Worm (Caenorhabditis elegans) whole organism, mixed stage, embryonic: ENCODE measurements around the gene T05H4.4.

Source experiments
- M03D4.4 ChIP-seq: sonication (generic microtip); optimal IDR thresholded peaks from 2 replicates; lab custom pipeline; 2017; ENCODE audit warnings: mild to moderate bottlenecking, missing genetic modification characterization, missing compliant biosample characterization
- bed-3 ChIP-seq: fragments of 200-800 bp; sonication (Bioruptor generic); optimal IDR thresholded peaks from 3 replicates; lab custom pipeline; 2018; ENCODE audit warnings: mild to moderate bottlenecking, missing genetic modification characterization, moderate library complexity, missing compliant biosample characterization
- blmp-1 ChIP-seq: fragments of 150-350 bp; optimal IDR thresholded peaks from 2 replicates; lab custom pipeline; 2014; ENCODE audit warnings: missing biosample characterization, missing genetic modification characterization
- ceh-39 ChIP-seq: fragments of 150-350 bp; optimal IDR thresholded peaks from 2 replicates; lab custom pipeline; 2014; ENCODE audit warnings: missing biosample characterization, missing genetic modification characterization
- ceh-43 ChIP-seq: fragments of 200-800 bp; sonication (Bioruptor generic); optimal IDR thresholded peaks from 2 replicates; lab custom pipeline; 2018; ENCODE audit warnings: mild to moderate bottlenecking, missing genetic modification characterization, moderate library complexity, missing compliant biosample characterization
- ceh-83 ChIP-seq: fragments of 200-800 bp; sonication (Bioruptor generic); optimal IDR thresholded peaks from 2 replicates; lab custom pipeline; 2018; ENCODE audit warnings: mild to moderate bottlenecking, missing genetic modification characterization, missing compliant biosample characterization
- ces-1 ChIP-seq: fragments of 150-350 bp; optimal IDR thresholded peaks from 2 replicates; lab custom pipeline; 2014; ENCODE audit warnings: missing biosample characterization, missing genetic modification reagents, missing genetic modification characterization
- drap-1 ChIP-seq: fragments of 200-800 bp; sonication (Bioruptor generic); optimal IDR thresholded peaks from 3 replicates; lab custom pipeline; 2018; ENCODE audit warnings: mild to moderate bottlenecking, missing genetic modification characterization, missing compliant biosample characterization
- elt-1 ChIP-seq: sonication (generic microtip); optimal IDR thresholded peaks from 2 replicates; lab custom pipeline; 2017; ENCODE audit warnings: missing genetic modification characterization, mild to moderate bottlenecking, missing compliant biosample characterization, antibody characterized with exemption, moderate library complexity, borderline replicate concordance; ENCODE audit not compliant: insufficient read depth
- elt-3 ChIP-seq: fragments of 150-350 bp; optimal IDR thresholded peaks from 2 replicates; lab custom pipeline; 2014; ENCODE audit warnings: missing biosample characterization, missing genetic modification characterization
- flh-1 ChIP-seq: fragments of 200-800 bp; sonication (Bioruptor generic); optimal IDR thresholded peaks from 2 replicates; lab custom pipeline; 2018; ENCODE audit warnings: mild to moderate bottlenecking, missing genetic modification characterization, moderate library complexity, missing compliant biosample characterization
- lin-13 ChIP-seq: fragments of 150-350 bp; optimal IDR thresholded peaks from 2 replicates; lab custom pipeline; 2014; ENCODE audit warnings: missing biosample characterization, missing genetic modification characterization
- lin-32 ChIP-seq: fragments of 200-800 bp; sonication (Bioruptor generic); optimal IDR thresholded peaks from 2 replicates; lab custom pipeline; 2018; ENCODE audit warnings: mild to moderate bottlenecking, missing genetic modification characterization, missing compliant biosample characterization
- lsy-2 ChIP-seq: fragments of 150-350 bp; optimal IDR thresholded peaks from 2 replicates; lab custom pipeline; 2014; ENCODE audit warnings: missing biosample characterization, missing genetic modification characterization
- mab-5 ChIP-seq: fragments of 150-350 bp; optimal IDR thresholded peaks from 2 replicates; lab custom pipeline; 2014; ENCODE audit warnings: missing biosample characterization, missing genetic modification characterization
- mep-1 ChIP-seq: fragments of 150-350 bp; optimal IDR thresholded peaks from 2 replicates; lab custom pipeline; 2017; ENCODE audit warnings: missing biosample characterization, missing genetic modification reagents, missing genetic modification characterization, inconsistent platforms
- mls-2 ChIP-seq: sonication (generic microtip); optimal IDR thresholded peaks from 2 replicates; lab custom pipeline; 2016; ENCODE audit warnings: mild to moderate bottlenecking, missing genetic modification characterization, moderate library complexity, missing compliant biosample characterization
- nhr-12 ChIP-seq: fragments of 150-350 bp; optimal IDR thresholded peaks from 2 replicates; lab custom pipeline; 2014; ENCODE audit warnings: missing biosample characterization, missing genetic modification characterization
- nhr-2 ChIP-seq: fragments of 150-350 bp; optimal IDR thresholded peaks from 2 replicates; lab custom pipeline; 2014; ENCODE audit warnings: missing biosample characterization, missing genetic modification characterization
- nhr-237 ChIP-seq: fragments of 150-350 bp; optimal IDR thresholded peaks from 2 replicates; lab custom pipeline; 2014; ENCODE audit warnings: missing biosample characterization, missing genetic modification characterization
- nhr-28 ChIP-seq: fragments of 150-350 bp; optimal IDR thresholded peaks from 2 replicates; lab custom pipeline; 2014; ENCODE audit warnings: missing biosample characterization, missing genetic modification characterization
- nhr-76 ChIP-seq: sonication (generic microtip); optimal IDR thresholded peaks from 2 replicates; lab custom pipeline; 2017; ENCODE audit warnings: missing biosample characterization, missing genetic modification characterization
- pha-4 ChIP-seq: fragments of 150-350 bp; optimal IDR thresholded peaks from 2 replicates; lab custom pipeline; 2018; ENCODE audit warnings: missing biosample characterization, missing genetic modification reagents, missing genetic modification characterization
- sem-2 ChIP-seq: fragments of 200-800 bp; sonication (Bioruptor generic); optimal IDR thresholded peaks from 2 replicates; lab custom pipeline; 2018; ENCODE audit warnings: mild to moderate bottlenecking, missing genetic modification characterization, missing compliant biosample characterization
- snpc-4 ChIP-seq: fragments of 150-350 bp; optimal IDR thresholded peaks from 2 replicates; lab custom pipeline; 2014; ENCODE audit warnings: missing biosample characterization, missing genetic modification characterization
- sptf-1 ChIP-seq: sonication (generic microtip); optimal IDR thresholded peaks from 2 replicates; lab custom pipeline; 2017; ENCODE audit warnings: mild to moderate bottlenecking, missing genetic modification characterization, moderate library complexity, missing compliant biosample characterization
- tbx-8 ChIP-seq: fragments of 200-800 bp; sonication (Bioruptor generic); optimal IDR thresholded peaks from 2 replicates; lab custom pipeline; 2018; ENCODE audit warnings: mild to moderate bottlenecking, missing genetic modification characterization, moderate library complexity, missing compliant biosample characterization
- unc-39 ChIP-seq: fragments of 150-350 bp; optimal IDR thresholded peaks from 2 replicates; lab custom pipeline; 2014; ENCODE audit warnings: missing biosample characterization, missing genetic modification characterization
- zip-8 ChIP-seq: fragments of 150-350 bp; optimal IDR thresholded peaks from 2 replicates; lab custom pipeline; 2014; ENCODE audit warnings: missing biosample characterization, missing genetic modification characterization
- ztf-11 ChIP-seq: fragments of 150-350 bp; optimal IDR thresholded peaks from 2 replicates; lab custom pipeline; 2014; ENCODE audit warnings: missing biosample characterization, missing genetic modification characterization

T05H4.4 gene

ce11 chrV:6399831-6400230 lies 38.9 kb upstream of the T05H4.4 start, which contains the start of gene gfi-1:
Gene gfi-1 (minus strand): TSS chrV:6399931.
- TF ChIP-seq nhr-76 (tag; lab: Kevin White, UChicago): no peak
- TF ChIP-seq bed-3 (GFP tag; lab: Kevin White, UChicago): no peak
- no peak for TF ChIP-seq snpc-4 (tag; lab: Kevin White, UChicago)
- no peak for TF ChIP-seq nhr-237
- TF ChIP-seq sptf-1: no peak
- TF ChIP-seq pha-4 (tag; lab: Kevin White, UChicago): no peak
- no peak for TF ChIP-seq blmp-1 (tag; lab: Kevin White, UChicago)
- TF ChIP-seq ztf-11: no peak
- no peak for TF ChIP-seq ces-1 (GFP tag; lab: Kevin White, UChicago)
- no peak for TF ChIP-seq nhr-28 (tag; lab: Kevin White, UChicago)
- TF ChIP-seq nhr-2 (tag; lab: Kevin White, UChicago): no peak
- no peak for TF ChIP-seq drap-1 (GFP tag; lab: Kevin White, UChicago)
- TF ChIP-seq lsy-2: no peak
- TF ChIP-seq zip-8: no peak
- no peak for TF ChIP-seq elt-3 (tag; lab: Kevin White, UChicago)
- TF ChIP-seq flh-1 (GFP tag; lab: Kevin White, UChicago): no peak

- no peak for TF ChIP-seq ceh-39 (tag; lab: Kevin White, UChicago)
- no peak for TF ChIP-seq nhr-237
- no peak for TF ChIP-seq nhr-28 (tag; lab: Kevin White, UChicago)
- no peak for TF ChIP-seq elt-1
- no peak for TF ChIP-seq nhr-2 (tag; lab: Kevin White, UChicago)
Observed at ce11 chrV:6400528-6400927, 38.2 kb upstream of the T05H4.4 start.

DNA sequence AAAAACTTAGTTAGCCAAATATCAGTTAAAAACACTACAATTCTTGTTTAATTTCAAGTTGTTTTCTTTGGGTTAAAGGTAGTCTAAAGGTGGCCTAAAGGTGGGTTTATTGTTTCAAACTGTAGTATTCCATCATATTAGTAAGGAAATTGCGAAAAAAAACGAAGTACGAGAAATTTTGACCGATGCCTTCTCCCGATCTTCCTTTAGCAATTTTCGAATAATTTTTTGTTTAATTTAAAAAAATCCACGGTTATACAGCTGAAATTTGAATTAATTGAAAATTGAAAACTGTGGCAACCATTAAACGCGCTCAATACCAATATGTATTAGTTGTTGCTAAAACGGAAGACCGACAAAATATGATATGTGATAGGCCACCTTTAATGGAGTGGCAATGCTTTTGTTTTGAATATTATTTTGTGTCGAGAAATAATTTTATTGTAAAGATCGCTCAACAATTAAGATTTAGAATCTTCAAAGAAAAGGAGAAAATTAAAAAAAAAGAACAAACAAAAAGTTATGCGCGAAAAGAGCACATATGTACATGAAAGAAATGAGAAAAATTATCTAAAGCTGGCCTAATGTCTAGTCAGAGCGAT lies 37.6 kb upstream of the T05H4.4 start:
- TF ChIP-seq elt-3 (tag; lab: Kevin White, UChicago): no peak
- no peak for TF ChIP-seq ceh-83
- TF ChIP-seq lin-13 (tag; lab: Kevin White, UChicago): no peak
- no peak for TF ChIP-seq sem-2
- no peak for TF ChIP-seq ceh-39 (tag; lab: Kevin White, UChicago)
- TF ChIP-seq nhr-2 (tag; lab: Kevin White, UChicago): no peak
- TF ChIP-seq lin-32 (GFP tag; lab: Kevin White, UChicago): no peak
- TF ChIP-seq nhr-76 (tag; lab: Kevin White, UChicago): no peak
- no peak for TF ChIP-seq nhr-237
- TF ChIP-seq bed-3 (GFP tag; lab: Kevin White, UChicago): no peak
- TF ChIP-seq unc-39 (tag; lab: Kevin White, UChicago): no peak
- TF ChIP-seq M03D4.4 (tag; lab: Kevin White, UChicago): no peak
- no peak for TF ChIP-seq flh-1 (GFP tag; lab: Kevin White, UChicago)
- TF ChIP-seq snpc-4 (tag; lab: Kevin White, UChicago): no peak
- TF ChIP-seq, all 35 proteins: peak for 0

DNA sequence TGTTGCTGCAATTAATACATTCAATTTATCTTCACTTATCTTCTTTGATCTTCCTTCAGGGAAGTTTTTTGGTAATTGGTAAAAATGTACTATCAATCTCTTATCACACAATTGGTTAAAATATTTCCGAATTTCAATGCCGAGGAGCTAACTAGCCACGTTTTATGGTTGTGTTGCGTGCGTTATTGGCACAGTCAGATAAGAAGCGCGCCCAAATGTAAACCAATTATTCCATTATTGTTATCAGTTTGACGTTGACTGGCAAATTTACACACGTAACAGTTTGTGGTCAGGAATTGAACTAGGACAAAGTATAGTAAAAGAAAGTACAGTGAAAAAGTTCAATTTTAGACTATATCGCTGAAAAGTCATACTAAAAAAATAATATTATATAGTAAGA lies 31.1 kb upstream of the T05H4.4 start:
- TF ChIP-seq ceh-39 (tag; lab: Kevin White, UChicago) (no peak), ceh-43 (GFP tag; lab: Kevin White, UChicago) (no peak), lsy-2 (no peak), nhr-12 (tag; lab: Kevin White, UChicago) (no peak)

ce11 chrV:6408733-6409227 lies 29.9 kb upstream of the T05H4.4 start, which contains the start of gene bcf-1:
Gene bcf-1 (minus strand): TSS chrV:6408783.
- TF ChIP-seq mls-2 (no peak), snpc-4 (tag; lab: Kevin White, UChicago) (no peak), tbx-8 (GFP tag; lab: Kevin White, UChicago) (no peak)

- TF ChIP-seq pha-4 (tag; lab: Kevin White, UChicago): no peak
- no peak for TF ChIP-seq sem-2
- no peak for TF ChIP-seq nhr-28 (tag; lab: Kevin White, UChicago)
- TF ChIP-seq M03D4.4 (tag; lab: Kevin White, UChicago): no peak
- TF ChIP-seq mep-1 (tag; lab: Kevin White, UChicago): no peak
- TF ChIP-seq drap-1 (GFP tag; lab: Kevin White, UChicago): no peak
- TF ChIP-seq lin-32 (GFP tag; lab: Kevin White, UChicago): no peak
- no peak for TF ChIP-seq mab-5 (tag; lab: Kevin White, UChicago)
- TF ChIP-seq ces-1 (GFP tag; lab: Kevin White, UChicago): no peak
Observed at ce11 chrV:6411161-6411560, 27.5 kb upstream of the T05H4.4 start.
